Fruit fly (Drosophila melanogaster) whole organism, embryonic: ENCODE data around the gene Rtca.

Experiments used
- Atf-2 ChIP-seq: fragments of 200-800 bp; sonication (Bioruptor generic); optimal IDR thresholded peaks from 2 replicates; lab custom pipeline; 2016; ENCODE audit warnings: missing biosample characterization, missing genetic modification characterization
- CG10209 ChIP-seq: fragments of 200-800 bp; sonication (Bioruptor generic); optimal IDR thresholded peaks from 3 replicates; lab custom pipeline; 2017; ENCODE audit warnings: missing biosample characterization, mild to moderate bottlenecking, missing genetic modification characterization, missing genetic modification reagents
- CG10274 ChIP-seq: fragments of 200-800 bp; sonication (Bioruptor generic); optimal IDR thresholded peaks from 3 replicates; lab custom pipeline; 2017; ENCODE audit warnings: missing biosample characterization, mild to moderate bottlenecking, missing genetic modification characterization
- CG11398 ChIP-seq: fragments of 200-800 bp; sonication (Bioruptor generic); optimal IDR thresholded peaks from 2 replicates; lab custom pipeline; 2016; ENCODE audit warnings: missing biosample characterization, missing genetic modification characterization
- CG12659 ChIP-seq: fragments of 200-800 bp; sonication (Bioruptor generic); optimal IDR thresholded peaks from 3 replicates; lab custom pipeline; 2017; ENCODE audit warnings: mild to moderate bottlenecking, missing biosample characterization, missing genetic modification reagents, missing genetic modification characterization
- CG12744 ChIP-seq: fragments of 200-800 bp; sonication (Bioruptor generic); optimal IDR thresholded peaks from 2 replicates; lab custom pipeline; 2016; ENCODE audit warnings: missing biosample characterization, missing genetic modification characterization
- CG14965 ChIP-seq: fragments of 200-800 bp; sonication (Bioruptor generic); optimal IDR thresholded peaks from 2 replicates; lab custom pipeline; 2016; ENCODE audit warnings: missing biosample characterization, missing genetic modification characterization, borderline replicate concordance
- CG15073 ChIP-seq: fragments of 200-800 bp; sonication (Bioruptor generic); optimal IDR thresholded peaks from 2 replicates; lab custom pipeline; 2016; ENCODE audit warnings: missing biosample characterization, missing genetic modification characterization
- CG15696 ChIP-seq: fragments of 200-800 bp; sonication (Bioruptor generic); optimal IDR thresholded peaks from 2 replicates; lab custom pipeline; 2019; ENCODE audit warnings: missing biosample characterization, mild to moderate bottlenecking, missing genetic modification characterization, moderate library complexity
- CG2678 ChIP-seq: fragments of 200-800 bp; sonication (Bioruptor generic); optimal IDR thresholded peaks from 3 replicates; lab custom pipeline; 2019; ENCODE audit warnings: missing biosample characterization, mild to moderate bottlenecking, missing genetic modification characterization, moderate library complexity
- CG32767 ChIP-seq: fragments of 200-800 bp; sonication (Bioruptor generic); IDR thresholded peaks from 2 replicates; pipeline ENCODE4 v1.3.6; 2022; ENCODE audit warnings: missing biosample characterization, missing genetic modification characterization
- CG33213 ChIP-seq: fragments of 200-800 bp; sonication (Bioruptor generic); optimal IDR thresholded peaks from 3 replicates; lab custom pipeline; 2016; ENCODE audit warnings: missing biosample characterization, missing genetic modification characterization
- CG4404 ChIP-seq: fragments of 200-800 bp; sonication (Bioruptor generic); IDR thresholded peaks from 2 replicates; pipeline ENCODE4 v1.3.6; 2022; ENCODE audit warnings: missing biosample characterization, missing genetic modification characterization
- CG4424 ChIP-seq: fragments of 200-800 bp; sonication (Bioruptor generic); optimal IDR thresholded peaks from 3 replicates; lab custom pipeline; 2016; ENCODE audit warnings: missing biosample characterization, missing genetic modification characterization
- CG6683 ChIP-seq: fragments of 200-800 bp; sonication (Bioruptor generic); optimal IDR thresholded peaks from 2 replicates; lab custom pipeline; 2017; ENCODE audit warnings: missing biosample characterization, mild to moderate bottlenecking, missing genetic modification characterization, missing genetic modification reagents
- CG6689 ChIP-seq: fragments of 200-800 bp; sonication (Bioruptor generic); IDR thresholded peaks from 2 replicates; pipeline ENCODE4 v1.3.6; 2022; ENCODE audit warnings: missing biosample characterization, missing genetic modification characterization
- CG8290 ChIP-seq, 3 experiments: fragments of 200-800 bp; sonication (Bioruptor generic); optimal IDR thresholded peaks; 2 replicates each; lab custom pipeline; 2016 to 2019; ENCODE audit warnings: missing biosample characterization in 3 of 3, missing genetic modification characterization in 3 of 3, mild to moderate bottlenecking in 2 of 3, moderate library complexity in 1 of 3
- CG8765 ChIP-seq: fragments of 200-800 bp; sonication (Bioruptor generic); IDR thresholded peaks from 2 replicates; pipeline ENCODE4 v1.3.6; 2022; ENCODE audit warnings: missing biosample characterization, missing genetic modification characterization
- CG9609 ChIP-seq: fragments of 200-800 bp; sonication (Bioruptor generic); optimal IDR thresholded peaks from 3 replicates; lab custom pipeline; 2016; ENCODE audit warnings: missing biosample characterization, missing genetic modification characterization
- CHES-1-like ChIP-seq: fragments of 200-800 bp; sonication (Bioruptor generic); optimal IDR thresholded peaks from 2 replicates; lab custom pipeline; 2016; ENCODE audit warnings: missing biosample characterization, missing genetic modification characterization
- Ets65A ChIP-seq: fragments of 200-800 bp; sonication (Bioruptor generic); peaks from one replicate; lab custom pipeline; 2016; ENCODE audit warnings: missing biosample characterization, missing genetic modification characterization
- H15 ChIP-seq: fragments of 200-800 bp; sonication (Bioruptor generic); IDR thresholded peaks from 3 replicates; pipeline ENCODE4 v1.3.6; 2022; ENCODE audit warnings: missing biosample characterization, missing genetic modification characterization
- H2.0 ChIP-seq: fragments of 200-800 bp; sonication (Bioruptor generic); IDR thresholded peaks from 2 replicates; pipeline ENCODE4 v1.3.6; 2022; ENCODE audit warnings: missing biosample characterization, missing genetic modification characterization
- HLH54F ChIP-seq: fragments of 200-800 bp; sonication (Bioruptor generic); optimal IDR thresholded peaks from 3 replicates; lab custom pipeline; 2016; ENCODE audit warnings: missing biosample characterization, missing genetic modification characterization
- Hand ChIP-seq: fragments of 200-800 bp; sonication (Bioruptor generic); optimal IDR thresholded peaks from 2 replicates; lab custom pipeline; 2017; ENCODE audit warnings: mild to moderate bottlenecking, missing biosample characterization, missing genetic modification reagents, missing genetic modification characterization
- HmgD ChIP-seq: fragments of 200-800 bp; sonication (Bioruptor generic); optimal IDR thresholded peaks from 3 replicates; lab custom pipeline; 2016; ENCODE audit warnings: missing biosample characterization, missing genetic modification characterization
- Jarid2 ChIP-seq: fragments of 200-800 bp; sonication (Bioruptor generic); optimal IDR thresholded peaks from 3 replicates; lab custom pipeline; 2017; ENCODE audit warnings: mild to moderate bottlenecking, missing biosample characterization, missing genetic modification reagents, missing genetic modification characterization
- Med ChIP-seq: fragments of 200-800 bp; sonication (Bioruptor generic); peaks from one replicate; lab custom pipeline; 2016; ENCODE audit warnings: missing biosample characterization, missing genetic modification characterization, mild to moderate bottlenecking, inconsistent platforms, moderate library complexity
- Neu2 ChIP-seq: fragments of 200-800 bp; sonication (Bioruptor generic); optimal IDR thresholded peaks from 3 replicates; lab custom pipeline; 2016; ENCODE audit warnings: missing biosample characterization, missing genetic modification characterization, borderline replicate concordance
- Nf-YA ChIP-seq: fragments of 200-800 bp; sonication (Bioruptor generic); IDR thresholded peaks from 2 replicates; pipeline ENCODE4 v1.3.6; 2022; ENCODE audit warnings: missing biosample characterization, missing genetic modification characterization
- bbx ChIP-seq: fragments of 200-800 bp; sonication (Bioruptor generic); IDR thresholded peaks from 2 replicates; pipeline ENCODE4 v1.3.6; 2022; ENCODE audit warnings: missing biosample characterization, missing genetic modification characterization; ENCODE audit not compliant: partially characterized antibody
- btn ChIP-seq: fragments of 200-800 bp; sonication (Bioruptor generic); optimal IDR thresholded peaks from 2 replicates; lab custom pipeline; 2016; ENCODE audit warnings: missing biosample characterization, missing genetic modification characterization
- chinmo ChIP-seq: fragments of 200-800 bp; sonication (Bioruptor generic); IDR thresholded peaks from 4 replicates; pipeline ENCODE4 v1.3.6; 2022; ENCODE audit warnings: missing biosample characterization, missing genetic modification characterization; ENCODE audit not compliant: partially characterized antibody
- croc ChIP-seq: fragments of 200-800 bp; sonication (Bioruptor generic); conservative IDR thresholded peaks from 3 replicates; pipeline ENCODE4 v1.3.6; 2022; ENCODE audit warnings: missing biosample characterization, missing genetic modification characterization
- crol ChIP-seq: fragments of 200-800 bp; sonication (Bioruptor generic); IDR thresholded peaks from 2 replicates; pipeline ENCODE4 v1.3.6; 2022; ENCODE audit warnings: missing biosample characterization, missing genetic modification characterization
- dan ChIP-seq: fragments of 200-800 bp; sonication (Bioruptor generic); IDR thresholded peaks from 2 replicates; pipeline ENCODE4 v1.3.6; 2022; ENCODE audit warnings: missing biosample characterization, missing genetic modification characterization
- dimm ChIP-seq: fragments of 200-800 bp; sonication (Bioruptor generic); IDR thresholded peaks from 2 replicates; pipeline ENCODE4 v1.3.6; 2022; ENCODE audit warnings: missing biosample characterization, missing genetic modification characterization
- en ChIP-seq: fragments of 200-800 bp; sonication (Bioruptor generic); optimal IDR thresholded peaks from 2 replicates; lab custom pipeline; 2016; ENCODE audit warnings: missing biosample characterization, missing genetic modification characterization
- esg ChIP-seq: fragments of 200-800 bp; sonication (Bioruptor generic); conservative IDR thresholded peaks from 2 replicates; pipeline ENCODE4 v1.3.6; 2022; ENCODE audit warnings: missing biosample characterization, missing genetic modification characterization
- gfzf ChIP-seq: fragments of 200-800 bp; sonication (Bioruptor generic); optimal IDR thresholded peaks from 2 replicates; lab custom pipeline; 2016; ENCODE audit warnings: missing biosample characterization, mild to moderate bottlenecking, missing genetic modification characterization, moderate library complexity
- knrl ChIP-seq: fragments of 200-800 bp; sonication (Bioruptor generic); IDR thresholded peaks from 3 replicates; pipeline ENCODE4 v1.3.6; 2022; ENCODE audit warnings: missing biosample characterization, missing genetic modification characterization; ENCODE audit not compliant: partially characterized antibody
- nom ChIP-seq: fragments of 200-800 bp; sonication (Bioruptor generic); optimal IDR thresholded peaks from 2 replicates; lab custom pipeline; 2017; ENCODE audit warnings: missing biosample characterization, missing genetic modification characterization, mild to moderate bottlenecking, moderate library complexity, missing genetic modification reagents
- oc ChIP-seq: fragments of 200-800 bp; sonication (Bioruptor generic); optimal IDR thresholded peaks from 2 replicates; lab custom pipeline; 2018; ENCODE audit warnings: missing biosample characterization, mild to moderate bottlenecking, missing genetic modification characterization, moderate library complexity
- prd ChIP-seq, 3 experiments: fragments of >200 bp in 2 of 3; fragments of 200-800 bp in 1 of 3; sonication (Bioruptor generic) in 1 of 3; optimal IDR thresholded peaks in 2 of 3; IDR thresholded peaks in 1 of 3; 2 replicates in 2 of 3; 3 replicates in 1 of 3; pipeline versions ENCODE4 v1.3.6 to Lab custom; 2017 to 2022; ENCODE audit warnings: missing biosample characterization in 1 of 3, missing genetic modification characterization in 1 of 3
- pros ChIP-seq: fragments of 200-800 bp; sonication (Bioruptor generic); optimal IDR thresholded peaks from 3 replicates; lab custom pipeline; 2019; ENCODE audit warnings: missing biosample characterization, mild to moderate bottlenecking, missing genetic modification characterization, moderate library complexity
- psq ChIP-seq: fragments of 200-800 bp; sonication (Bioruptor generic); optimal IDR thresholded peaks from 2 replicates; lab custom pipeline; 2017; ENCODE audit warnings: missing biosample characterization, missing genetic modification characterization
- pum ChIP-seq: fragments of 200-800 bp; sonication (Bioruptor generic); optimal IDR thresholded peaks from 2 replicates; lab custom pipeline; 2016; ENCODE audit warnings: missing biosample characterization, missing genetic modification characterization
- rib ChIP-seq: fragments of 200-800 bp; sonication (Bioruptor generic); IDR thresholded peaks from 2 replicates; pipeline ENCODE4 v1.3.6; 2022; ENCODE audit warnings: missing biosample characterization, missing genetic modification characterization
- sna ChIP-seq: fragments of 200-800 bp; sonication (Bioruptor generic); IDR thresholded peaks from 2 replicates; pipeline ENCODE4 v1.3.6; 2022; ENCODE audit warnings: missing biosample characterization, missing genetic modification characterization; ENCODE audit not compliant: partially characterized antibody
- tap ChIP-seq: fragments of 200-800 bp; optimal IDR thresholded peaks from 3 replicates; lab custom pipeline; 2019; ENCODE audit warnings: missing biosample characterization, mild to moderate bottlenecking, missing genetic modification characterization, moderate library complexity
- zfh1 ChIP-seq: fragments of 200-800 bp; sonication (Bioruptor generic); IDR thresholded peaks from 3 replicates; pipeline ENCODE4 v1.3.6; 2022; ENCODE audit warnings: missing biosample characterization, missing genetic modification characterization

Rtca gene

dm6 chrX:2108639-2109038 lies 36.4 kb downstream of the Rtca start:
- no peak for TF ChIP-seq nom (GFP tag; lab: Kevin White, UChicago)
- no peak for TF ChIP-seq btn (GFP tag; lab: Kevin White, UChicago)
- no peak for TF ChIP-seq en (GFP tag; lab: Kevin White, UChicago)
- no peak for TF ChIP-seq CG9609 (GFP tag; lab: Kevin White, UChicago)
- TF ChIP-seq Neu2: no peak
- no peak for TF ChIP-seq oc (tag; lab: Kevin White, UChicago)
- TF ChIP-seq CG33213: no peak
- TF ChIP-seq Atf-2 (GFP tag; lab: Kevin White, UChicago): no peak
- TF ChIP-seq CG4404 (GFP tag; lab: Robert Waterston, UW): no peak
- no peak for TF ChIP-seq chinmo (GFP tag; lab: Robert Waterston, UW)
- TF ChIP-seq HLH54F (GFP tag; lab: Kevin White, UChicago): no peak
- peak; percentile 76 for TF ChIP-seq Ets65A (GFP tag; lab: Kevin White, UChicago)
- TF ChIP-seq CG4424: no peak
- TF ChIP-seq tap (tag; lab: Kevin White, UChicago): no peak
- TF ChIP-seq knrl (GFP tag; lab: Robert Waterston, UW): no peak
- TF ChIP-seq Nf-YA: no peak
- no peak for TF ChIP-seq CG32767 (GFP tag; lab: Robert Waterston, UW)
- TF ChIP-seq bbx (GFP tag; lab: Robert Waterston, UW): no peak
- no peak for TF ChIP-seq pum (GFP tag; lab: Kevin White, UChicago)
- TF ChIP-seq croc (GFP tag; lab: Robert Waterston, UW): no peak
- no peak for TF ChIP-seq pros
- no peak for TF ChIP-seq CG11398 (GFP tag; lab: Kevin White, UChicago)
- TF ChIP-seq CG14965: no peak
- TF ChIP-seq prd (optimal IDR thresholded peaks at IDR 0.05; lab: Kevin White, UChicago): no peak
- no peak for TF ChIP-seq prd (GFP tag; IDR thresholded peaks at IDR 0.05; lab: Robert Waterston, UW)
- no peak for TF ChIP-seq CG12659 (GFP tag; lab: Kevin White, UChicago)
- TF ChIP-seq CG10209 (GFP tag; lab: Kevin White, UChicago): no peak
- no peak for TF ChIP-seq dimm (GFP tag; lab: Robert Waterston, UW)
- no peak for TF ChIP-seq crol
- no peak for TF ChIP-seq CG15073 (GFP tag; lab: Kevin White, UChicago)
- TF ChIP-seq CG2678 (tag; lab: Kevin White, UChicago): no peak
- no peak for TF ChIP-seq rib
- no peak for TF ChIP-seq CG8765 (GFP tag; lab: Robert Waterston, UW)
- TF ChIP-seq CG6689 (GFP tag; lab: Robert Waterston, UW): 0 out of 2 replicates have a peak, but pooled peaks have one; percentile 21
- no peak for TF ChIP-seq Jarid2 (GFP tag; lab: Kevin White, UChicago)
- TF ChIP-seq Med (GFP tag; lab: Kevin White, UChicago): peak; percentile 66
- TF ChIP-seq sna (GFP tag; lab: Robert Waterston, UW): no peak
- TF ChIP-seq CG6683 (GFP tag; lab: Kevin White, UChicago): no peak
- no peak for TF ChIP-seq H15 (GFP tag; lab: Robert Waterston, UW)
- no peak for TF ChIP-seq Hand (GFP tag; lab: Kevin White, UChicago)
- no peak for TF ChIP-seq CHES-1-like (GFP tag; lab: Kevin White, UChicago)
- TF ChIP-seq zfh1 (GFP tag; lab: Robert Waterston, UW): peak; percentile 48; the same call in 1 of the 3 replicates
- peak; percentile 24 for TF ChIP-seq CG15696
- TF ChIP-seq esg (GFP tag; lab: Robert Waterston, UW): 0 out of 2 replicates have a peak, but pooled peaks have one; percentile 10
- TF ChIP-seq H2.0 (GFP tag; lab: Robert Waterston, UW): no peak
- TF ChIP-seq CG10274 (GFP tag; lab: Kevin White, UChicago): no peak
- TF ChIP-seq psq (GFP tag; lab: Kevin White, UChicago): no peak
- TF ChIP-seq CG8290 (GFP tag; optimal IDR thresholded peaks at IDR 0.05; lab: Kevin White, UChicago): peak; percentile 49
- no peak for TF ChIP-seq CG8290 (tag; optimal IDR thresholded peaks at IDR 0.05; lab: Kevin White, UChicago)
- no peak for TF ChIP-seq CG12744 (GFP tag; lab: Kevin White, UChicago)
- TF ChIP-seq gfzf: no peak
- TF ChIP-seq HmgD (GFP tag; lab: Kevin White, UChicago): no peak
- TF ChIP-seq dan: no peak
